Fruit fly (Drosophila melanogaster) whole organism, embryonic: ENCODE measurements around the gene CG43448.

Experiments
- Adf1 ChIP-seq: fragments of 200-800 bp; sonication (Bioruptor generic); IDR thresholded peaks from 2 replicates; pipeline ENCODE4 v1.3.6; 2022; ENCODE audit warnings: missing biosample characterization, missing genetic modification characterization
- Antp ChIP-seq: fragments of 200-800 bp; sonication (Bioruptor generic); optimal IDR thresholded peaks from 3 replicates; lab custom pipeline; 2016; ENCODE audit warnings: missing biosample characterization, missing genetic modification characterization
- B-H2 ChIP-seq: fragments of 200-800 bp; sonication (Bioruptor generic); optimal IDR thresholded peaks from 2 replicates; lab custom pipeline; 2018; ENCODE audit warnings: missing biosample characterization, mild to moderate bottlenecking, missing genetic modification characterization
- CG11504 ChIP-seq: fragments of 200-800 bp; sonication (Bioruptor generic); optimal IDR thresholded peaks from 3 replicates; lab custom pipeline; 2019; ENCODE audit warnings: missing biosample characterization, mild to moderate bottlenecking, missing genetic modification characterization, moderate library complexity
- CG1233 ChIP-seq: fragments of 200-800 bp; sonication (Bioruptor generic); optimal IDR thresholded peaks from 4 replicates; lab custom pipeline; 2018; ENCODE audit warnings: missing biosample characterization, mild to moderate bottlenecking, missing genetic modification characterization
- CG13123 ChIP-seq: fragments of 200-800 bp; sonication (Bioruptor generic); optimal IDR thresholded peaks from 2 replicates; lab custom pipeline; 2016; ENCODE audit warnings: missing biosample characterization, missing genetic modification characterization
- CG14667 ChIP-seq: fragments of 200-800 bp; sonication (Bioruptor generic); IDR thresholded peaks from 2 replicates; pipeline ENCODE4 v1.3.6; 2022; ENCODE audit warnings: missing biosample characterization, missing genetic modification characterization
- CG1529 ChIP-seq: fragments of 200-800 bp; sonication (Bioruptor generic); optimal IDR thresholded peaks from 3 replicates; lab custom pipeline; 2018; ENCODE audit warnings: missing biosample characterization, missing genetic modification characterization
- CG15696 ChIP-seq: fragments of 200-800 bp; sonication (Bioruptor generic); optimal IDR thresholded peaks from 2 replicates; lab custom pipeline; 2019; ENCODE audit warnings: missing biosample characterization, mild to moderate bottlenecking, missing genetic modification characterization, moderate library complexity
- CG17361 ChIP-seq: fragments of 200-800 bp; sonication (Bioruptor generic); IDR thresholded peaks from 3 replicates; pipeline ENCODE4 v1.3.6; 2022; ENCODE audit warnings: missing biosample characterization, missing genetic modification characterization
- CG30020 ChIP-seq: fragments of 200-800 bp; optimal IDR thresholded peaks from 2 replicates; lab custom pipeline; 2019; ENCODE audit warnings: missing biosample characterization, mild to moderate bottlenecking, missing genetic modification characterization, moderate library complexity
- CG34224 ChIP-seq: fragments of 200-800 bp; sonication (Bioruptor generic); IDR thresholded peaks from 3 replicates; pipeline ENCODE4 v1.3.6; 2022; ENCODE audit warnings: missing biosample characterization, missing genetic modification characterization; ENCODE audit not compliant: partially characterized antibody
- CG5953 ChIP-seq: fragments of 200-800 bp; sonication (Bioruptor generic); IDR thresholded peaks from 2 replicates; pipeline ENCODE4 v1.3.6; 2022; ENCODE audit warnings: missing biosample characterization, missing genetic modification characterization
- CG6765 ChIP-seq: fragments of 200-800 bp; sonication (Bioruptor generic); optimal IDR thresholded peaks from 3 replicates; lab custom pipeline; 2017; ENCODE audit warnings: missing biosample characterization, mild to moderate bottlenecking, missing genetic modification characterization
- CG6791 ChIP-seq: fragments of 200-800 bp; sonication (Bioruptor generic); IDR thresholded peaks from 3 replicates; pipeline ENCODE4 v1.3.6; 2022; ENCODE audit warnings: missing biosample characterization, missing genetic modification characterization; ENCODE audit not compliant: partially characterized antibody
- Deaf1 ChIP-seq: fragments of 200-800 bp; optimal IDR thresholded peaks from 3 replicates; lab custom pipeline; 2019; ENCODE audit warnings: missing biosample characterization, mild to moderate bottlenecking, missing genetic modification characterization, moderate library complexity
- Fer3 ChIP-seq: fragments of 200-800 bp; sonication (Bioruptor generic); optimal IDR thresholded peaks from 2 replicates; lab custom pipeline; 2018; ENCODE audit warnings: missing biosample characterization, mild to moderate bottlenecking, missing genetic modification characterization, moderate library complexity
- Gug ChIP-seq: fragments of 200-800 bp; sonication (Bioruptor generic); IDR thresholded peaks from 4 replicates; pipeline ENCODE4 v1.3.6; 2022; ENCODE audit warnings: missing biosample characterization, missing genetic modification characterization
- Mad ChIP-seq: fragments of 200-800 bp; sonication (Bioruptor generic); optimal IDR thresholded peaks from 2 replicates; lab custom pipeline; 2016; ENCODE audit warnings: missing biosample characterization, missing genetic modification characterization
- Oli ChIP-seq: fragments of 200-800 bp; sonication (Bioruptor generic); optimal IDR thresholded peaks from 2 replicates; lab custom pipeline; 2018; ENCODE audit warnings: missing biosample characterization, mild to moderate bottlenecking, missing genetic modification characterization, moderate library complexity
- PHDP ChIP-seq: fragments of 200-800 bp; sonication (Bioruptor generic); optimal IDR thresholded peaks from 3 replicates; lab custom pipeline; 2018; ENCODE audit warnings: missing biosample characterization, mild to moderate bottlenecking, missing genetic modification characterization, moderate library complexity
- Poxn ChIP-seq: fragments of 200-800 bp; sonication (Bioruptor generic); IDR thresholded peaks from 2 replicates; pipeline ENCODE4 v1.3.6; 2022; ENCODE audit warnings: missing biosample characterization, missing genetic modification characterization
- Sin3A ChIP-seq: fragments of >200 bp; optimal IDR thresholded peaks from 2 replicates; lab custom pipeline; 2018
- Spps ChIP-seq: fragments of 200-800 bp; sonication (Bioruptor generic); optimal IDR thresholded peaks from 2 replicates; lab custom pipeline; 2018; ENCODE audit warnings: missing biosample characterization, mild to moderate bottlenecking, missing genetic modification characterization
- abd-A ChIP-seq: fragments of 200-800 bp; sonication (Bioruptor generic); optimal IDR thresholded peaks from 3 replicates; lab custom pipeline; 2019; ENCODE audit warnings: missing biosample characterization, mild to moderate bottlenecking, missing genetic modification characterization, moderate library complexity
- ash1 ChIP-seq: fragments of 200-800 bp; sonication (Bioruptor generic); optimal IDR thresholded peaks from 2 replicates; lab custom pipeline; 2018; ENCODE audit warnings: missing biosample characterization, mild to moderate bottlenecking, missing genetic modification characterization
- croc ChIP-seq: fragments of 200-800 bp; sonication (Bioruptor generic); conservative IDR thresholded peaks from 3 replicates; pipeline ENCODE4 v1.3.6; 2022; ENCODE audit warnings: missing biosample characterization, missing genetic modification characterization
- cwo ChIP-seq: fragments of 200-800 bp; sonication (Bioruptor generic); optimal IDR thresholded peaks from 3 replicates; lab custom pipeline; 2017; ENCODE audit warnings: missing biosample characterization, missing genetic modification characterization, mild to moderate bottlenecking, moderate library complexity, missing genetic modification reagents
- dan ChIP-seq: fragments of 200-800 bp; sonication (Bioruptor generic); IDR thresholded peaks from 2 replicates; pipeline ENCODE4 v1.3.6; 2022; ENCODE audit warnings: missing biosample characterization, missing genetic modification characterization
- gfzf ChIP-seq: fragments of 200-800 bp; sonication (Bioruptor generic); optimal IDR thresholded peaks from 2 replicates; lab custom pipeline; 2016; ENCODE audit warnings: missing biosample characterization, mild to moderate bottlenecking, missing genetic modification characterization, moderate library complexity
- gt ChIP-seq: fragments of 200-800 bp; sonication (Bioruptor generic); IDR thresholded peaks from 2 replicates; pipeline ENCODE4 v1.3.6; 2022; ENCODE audit warnings: missing biosample characterization, missing genetic modification characterization
- hb ChIP-seq: fragments of 200-800 bp; sonication (Bioruptor generic); IDR thresholded peaks from 3 replicates; pipeline ENCODE4 v1.3.6; 2022; ENCODE audit warnings: missing biosample characterization, missing genetic modification characterization; ENCODE audit not compliant: partially characterized antibody
- jumu ChIP-seq: fragments of 200-800 bp; sonication (Bioruptor generic); optimal IDR thresholded peaks from 3 replicates; lab custom pipeline; 2016; ENCODE audit warnings: missing biosample characterization, missing genetic modification characterization
- kay ChIP-seq: fragments of 200-800 bp; sonication (Bioruptor generic); optimal IDR thresholded peaks from 2 replicates; lab custom pipeline; 2016; ENCODE audit warnings: missing biosample characterization, missing genetic modification characterization
- ken ChIP-seq: fragments of 200-800 bp; sonication (Bioruptor generic); IDR thresholded peaks from 3 replicates; pipeline ENCODE4 v1.3.6; 2022; ENCODE audit warnings: missing biosample characterization, missing genetic modification characterization
- lmd ChIP-seq: fragments of 200-800 bp; sonication (Bioruptor generic); IDR thresholded peaks from 2 replicates; pipeline ENCODE4 v1.3.6; 2022; ENCODE audit warnings: missing biosample characterization, missing genetic modification characterization
- mam ChIP-seq: fragments of 200-800 bp; sonication (Bioruptor generic); optimal IDR thresholded peaks from 3 replicates; lab custom pipeline; 2016; ENCODE audit warnings: missing biosample characterization, missing genetic modification characterization
- nerfin-1 ChIP-seq: fragments of 200-800 bp; sonication (Bioruptor generic); optimal IDR thresholded peaks from 3 replicates; lab custom pipeline; 2019; ENCODE audit warnings: missing biosample characterization, mild to moderate bottlenecking, missing genetic modification characterization, moderate library complexity
- nerfin-2 ChIP-seq: fragments of 200-800 bp; sonication (Bioruptor generic); IDR thresholded peaks from 2 replicates; pipeline ENCODE4 v1.3.6; 2022; ENCODE audit warnings: missing biosample characterization, missing genetic modification characterization; ENCODE audit not compliant: partially characterized antibody
- oc ChIP-seq: fragments of 200-800 bp; sonication (Bioruptor generic); optimal IDR thresholded peaks from 2 replicates; lab custom pipeline; 2018; ENCODE audit warnings: missing biosample characterization, mild to moderate bottlenecking, missing genetic modification characterization, moderate library complexity
- pb ChIP-seq: fragments of 200-800 bp; sonication (Bioruptor generic); optimal IDR thresholded peaks from 3 replicates; lab custom pipeline; 2016; ENCODE audit warnings: missing biosample characterization, missing genetic modification characterization
- pita ChIP-seq: fragments of 200-800 bp; sonication (Bioruptor generic); optimal IDR thresholded peaks from 2 replicates; lab custom pipeline; 2017; ENCODE audit warnings: missing biosample characterization, mild to moderate bottlenecking, missing genetic modification characterization
- pzg ChIP-seq: fragments of 200-800 bp; sonication (Bioruptor generic); optimal IDR thresholded peaks from 3 replicates; lab custom pipeline; 2018; ENCODE audit warnings: missing biosample characterization, mild to moderate bottlenecking, missing genetic modification characterization, moderate library complexity
- rib ChIP-seq: fragments of 200-800 bp; sonication (Bioruptor generic); IDR thresholded peaks from 2 replicates; pipeline ENCODE4 v1.3.6; 2022; ENCODE audit warnings: missing biosample characterization, missing genetic modification characterization
- sens-2 ChIP-seq: fragments of 200-800 bp; sonication (Bioruptor generic); IDR thresholded peaks from 2 replicates; pipeline ENCODE4 v1.3.6; 2022; ENCODE audit warnings: missing biosample characterization, missing genetic modification characterization
- sima ChIP-seq: fragments of 200-800 bp; sonication (Bioruptor generic); optimal IDR thresholded peaks from 2 replicates; lab custom pipeline; 2016; ENCODE audit warnings: missing biosample characterization, missing genetic modification characterization
- slp2 ChIP-seq: fragments of 200-800 bp; sonication (Bioruptor generic); optimal IDR thresholded peaks from 2 replicates; lab custom pipeline; 2016; ENCODE audit warnings: missing biosample characterization, missing genetic modification characterization
- sob ChIP-seq: fragments of 200-800 bp; sonication (Bioruptor generic); IDR thresholded peaks from 2 replicates; pipeline ENCODE4 v1.3.6; 2022; ENCODE audit warnings: missing biosample characterization, missing genetic modification characterization
- stc ChIP-seq: fragments of 200-800 bp; sonication (Bioruptor generic); IDR thresholded peaks from 2 replicates; pipeline ENCODE4 v1.3.6; 2022; ENCODE audit warnings: missing biosample characterization, missing genetic modification characterization
- tio ChIP-seq: fragments of 200-800 bp; sonication (Bioruptor generic); optimal IDR thresholded peaks from 2 replicates; lab custom pipeline; 2017; ENCODE audit warnings: missing biosample characterization, missing genetic modification characterization, inconsistent platforms
- wdn ChIP-seq: fragments of 200-800 bp; sonication (Bioruptor generic); IDR thresholded peaks from 2 replicates; pipeline ENCODE4 v1.3.6; 2022; ENCODE audit warnings: missing biosample characterization, missing genetic modification characterization
- wor ChIP-seq: fragments of 200-800 bp; sonication (Bioruptor generic); IDR thresholded peaks from 2 replicates; pipeline ENCODE4 v1.3.6; 2022; ENCODE audit warnings: missing biosample characterization, missing genetic modification characterization

Gene CG43448

dm6 chr3R:30191462-30191874 is 46.1 kb downstream of the CG43448 start (continued):
- TF ChIP-seq sima (GFP tag; lab: Kevin White, UChicago) (no peak), Fer3 (tag; lab: Kevin White, UChicago) (no peak), nerfin-2 (no peak), pb (peak; percentile 47), ash1 (GFP tag; lab: Kevin White, UChicago) (no peak), Oli (peak; percentile 69), stc (GFP tag; lab: Robert Waterston, UW) (no peak), pita (GFP tag; lab: Kevin White, UChicago) (no peak), CG17361 (GFP tag; lab: Robert Waterston, UW) (peak; percentile 83), rib (GFP tag; lab: Robert Waterston, UW) (no peak), CG13123 (GFP tag; lab: Kevin White, UChicago) (no peak), oc (no peak), Antp (peak; percentile 57), dan (no peak), CG5953 (GFP tag; lab: Robert Waterston, UW) (no peak), abd-A (no peak), croc (GFP tag; lab: Robert Waterston, UW) (no peak; the same call in 2 of the 3 replicates), CG6791 (GFP tag; lab: Robert Waterston, UW) (no peak), Gug (GFP tag; lab: Robert Waterston, UW) (no peak), Adf1 (GFP tag; lab: Robert Waterston, UW) (no peak), PHDP (peak; percentile 23), nerfin-1 (tag; lab: Kevin White, UChicago) (no peak), CG11504 (tag; lab: Kevin White, UChicago) (peak; percentile 54), Poxn (no peak), pzg (no peak), sob (GFP tag; lab: Robert Waterston, UW) (no peak), hb (no peak), CG30020 (no peak), tio (GFP tag; lab: Kevin White, UChicago) (peak; percentile 53), Mad (GFP tag; lab: Kevin White, UChicago) (no peak), sens-2 (no peak), slp2 (GFP tag; lab: Kevin White, UChicago) (peak; percentile 54), ken (GFP tag; lab: Robert Waterston, UW) (no peak), gt (no peak), lmd (GFP tag; lab: Robert Waterston, UW) (peak; percentile 68), Deaf1 (no peak), B-H2 (GFP tag; lab: Kevin White, UChicago) (no peak), CG1233 (GFP tag; lab: Kevin White, UChicago) (peak; percentile 29), Spps (tag; lab: Kevin White, UChicago) (no peak), jumu (GFP tag; lab: Kevin White, UChicago) (peak; percentile 49), CG15696 (tag; lab: Kevin White, UChicago) (no peak), kay (GFP tag; lab: Kevin White, UChicago) (peak; percentile 9), mam (peak; percentile 39), Sin3A (lab: Kevin White, UChicago) (no peak), gfzf (GFP tag; lab: Kevin White, UChicago) (no peak), cwo (GFP tag; lab: Kevin White, UChicago) (peak; percentile 39), CG6765 (GFP tag; lab: Kevin White, UChicago) (no peak), wdn (GFP tag; lab: Robert Waterston, UW) (no peak), wor (GFP tag; lab: Robert Waterston, UW) (0 out of 2 replicates have a peak, but pooled peaks have one; percentile 17), CG14667 (GFP tag; lab: Robert Waterston, UW) (no peak), CG1529 (GFP tag; lab: Kevin White, UChicago) (peak; percentile 40), CG34224 (GFP tag; lab: Robert Waterston, UW) (no peak)
